Worm (Caenorhabditis elegans): ENCODE data around the gene T26A5.6.
A peak's percentile ranks its signal among the peaks of the same experiment; 100 is the strongest.

The T26A5.6 gene

DNA sequence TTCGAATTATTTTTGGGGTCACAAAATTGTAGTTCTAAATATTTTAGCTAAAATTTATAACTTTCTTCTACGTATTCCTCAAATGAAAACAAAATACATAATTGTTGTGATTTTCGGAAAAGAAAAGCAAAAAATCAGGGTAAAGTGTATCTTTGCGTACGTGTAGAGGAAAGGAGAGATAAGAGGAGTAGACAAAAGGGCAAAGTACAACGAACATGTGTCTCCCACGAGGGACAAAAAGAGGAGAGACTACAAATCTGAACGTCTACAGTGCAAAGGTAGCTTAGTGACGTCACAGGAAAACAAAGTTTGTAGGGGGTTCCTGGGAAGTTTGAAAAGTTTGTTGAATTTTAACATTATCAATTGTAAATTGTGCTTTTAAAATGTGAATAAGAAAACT, 3.0 kb downstream of the T26A5.6 start (continued):
- TF ChIP-seq ctbp-1 (GFP tag; IDR thresholded peaks at IDR 0.05) (no peak), hmg-1.1 (GFP tag; IDR thresholded peaks at IDR 0.05) (peak; percentile 54), arid-1 (GFP tag; conservative IDR thresholded peaks at IDR 0.05) (no peak), pqm-1 (tag; optimal IDR thresholded peaks at IDR 0.05) (peak; percentile 1), nhr-102 (tag; optimal IDR thresholded peaks at IDR 0.05) (peak; percentile 26), php-3 (GFP tag; IDR thresholded peaks at IDR 0.05) (no peak), snpc-4 (tag; optimal IDR thresholded peaks at IDR 0.05) (no peak), madf-9 (GFP tag; conservative IDR thresholded peaks at IDR 0.05) (no peak), lin-39 (tag; optimal IDR thresholded peaks at IDR 0.05) (no peak), sdz-12 (GFP tag; optimal IDR thresholded peaks at IDR 0.05) (no peak), attf-4 (tag; optimal IDR thresholded peaks at IDR 0.05) (no peak), ceh-62 (tag; optimal IDR thresholded peaks at IDR 0.05) (no peak), nhr-77 (tag; optimal IDR thresholded peaks at IDR 0.05) (peak; percentile 44), ztf-11 (tag; optimal IDR thresholded peaks at IDR 0.05) (no peak), hif-1 (tag; optimal IDR thresholded peaks at IDR 0.05) (peak; percentile 6 to 63), aly-2 (tag; optimal IDR thresholded peaks at IDR 0.05) (no peak), Y48G9A.11 (GFP tag; IDR thresholded peaks at IDR 0.05) (no peak), vab-7 (GFP tag; IDR thresholded peaks at IDR 0.05) (no peak), ZK546.5 (tag; optimal IDR thresholded peaks at IDR 0.05) (no peak), Y5F2A.4 (GFP tag; optimal IDR thresholded peaks at IDR 0.05) (no peak), ceh-44 (GFP tag; IDR thresholded peaks at IDR 0.05) (no peak), daf-16 (GFP tag; optimal IDR thresholded peaks at IDR 0.05) (peak; percentile 51 to 55), daf-16 (tag; optimal IDR thresholded peaks at IDR 0.05) (peak; percentile 57), T20F7.1 (GFP tag; optimal IDR thresholded peaks at IDR 0.05) (peak; percentile 53), dve-1 (tag; optimal IDR thresholded peaks at IDR 0.05; ENCODE audit: insufficient read depth) (peak; percentile 79), set-16 (GFP tag; IDR thresholded peaks at IDR 0.05) (no peak), lin-13 (GFP tag; optimal IDR thresholded peaks at IDR 0.05) (peak; percentile 52), skn-1 (tag; optimal IDR thresholded peaks at IDR 0.05) (no peak), ceh-32 (tag; optimal IDR thresholded peaks at IDR 0.05; ENCODE audit: poor library complexity) (no peak), dmd-9 (GFP tag; IDR thresholded peaks at IDR 0.05) (no peak), Y75B8A.6 (GFP tag; IDR thresholded peaks at IDR 0.05) (no peak), nhr-41 (GFP tag; IDR thresholded peaks at IDR 0.05) (no peak), F26F4.8 (GFP tag; conservative IDR thresholded peaks at IDR 0.05) (no peak), tag-97 (GFP tag; IDR thresholded peaks at IDR 0.05) (no peak), lin-1 (GFP tag; IDR thresholded peaks at IDR 0.05) (peak; percentile 39; the same call in 1 of the 2 replicates), nhr-237 (tag; optimal IDR thresholded peaks at IDR 0.05) (no peak), nhr-25 (tag; optimal IDR thresholded peaks at IDR 0.05; ENCODE audit: borderline replicate concordance, insufficient read depth) (no peak), ceh-82 (tag; optimal IDR thresholded peaks at IDR 0.05) (no peak), lin-29 (GFP tag; IDR thresholded peaks at IDR 0.05) (no peak), daf-8 (GFP tag; IDR thresholded peaks at IDR 0.05) (no peak), nhr-48 (tag; optimal IDR thresholded peaks at IDR 0.05) (peak; percentile 89), nhr-6 (tag; optimal IDR thresholded peaks at IDR 0.05) (peak; percentile 33), F37D6.2 (tag; optimal IDR thresholded peaks at IDR 0.05) (no peak), lsy-2 (tag; optimal IDR thresholded peaks at IDR 0.05) (peak in 1 of 2 experiments; percentile 73), spr-1 (tag; optimal IDR thresholded peaks at IDR 0.05) (no peak), mxl-2 (GFP tag; conservative IDR thresholded peaks at IDR 0.05) (no peak), nhr-28 (tag; optimal IDR thresholded peaks at IDR 0.05) (peak; percentile 93), daf-12 (tag; optimal IDR thresholded peaks at IDR 0.05) (no peak), lin-15B (tag; optimal IDR thresholded peaks at IDR 0.05) (no peak), hlh-30 (tag; optimal IDR thresholded peaks at IDR 0.05; ENCODE audit: insufficient read depth) (peak; percentile 82), unc-39 (tag; optimal IDR thresholded peaks at IDR 0.05) (no peak), zip-11 (GFP tag; IDR thresholded peaks at IDR 0.05) (no peak)

Measured in whole organism, L4 larva.